Fruit fly (Drosophila melanogaster): Measurements from ENCODE around the gene CG10646.

The CG10646 gene

DNA sequence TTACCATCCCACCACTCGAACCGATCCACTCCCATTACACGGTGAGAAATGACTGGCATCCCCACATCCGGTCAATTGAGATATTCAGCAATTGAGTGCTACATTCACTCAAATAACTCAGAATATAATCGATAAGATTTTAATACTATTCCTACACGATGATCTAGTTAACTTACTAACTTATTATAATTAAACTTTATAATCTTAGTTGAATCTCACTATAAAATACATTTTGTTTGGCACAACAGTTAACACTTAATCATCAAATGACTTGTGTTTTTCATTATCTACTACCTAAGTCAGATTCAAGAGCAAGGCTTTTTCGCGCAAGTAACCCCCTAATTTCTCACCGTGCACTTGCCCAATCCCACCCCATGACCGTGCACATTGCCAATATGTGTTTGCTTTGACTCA lies 8.4 kb downstream of the CG10646 start (continued):
- TF ChIP-seq Fer3 (tag; optimal IDR thresholded peaks at IDR 0.05) (no peak), otp (GFP tag; IDR thresholded peaks at IDR 0.05) (no peak), stc (GFP tag; IDR thresholded peaks at IDR 0.05) (no peak), CG11696 (GFP tag; IDR thresholded peaks at IDR 0.05) (no peak), CG11398 (GFP tag; optimal IDR thresholded peaks at IDR 0.05) (no peak), az2 (GFP tag; optimal IDR thresholded peaks at IDR 0.05) (peak; percentile 35), CrebB (tag; optimal IDR thresholded peaks at IDR 0.05) (no peak), CG9817 (tag; optimal IDR thresholded peaks at IDR 0.05) (no peak), CG12299 (tag; optimal IDR thresholded peaks at IDR 0.05) (no peak), CG4424 (GFP tag; optimal IDR thresholded peaks at IDR 0.05) (no peak), Gsc (GFP tag; IDR thresholded peaks at IDR 0.05) (no peak), CG18764 (GFP tag; optimal IDR thresholded peaks at IDR 0.05) (no peak), CG7556 (GFP tag; optimal IDR thresholded peaks at IDR 0.05) (peak; percentile 56), CG17359 (tag; optimal IDR thresholded peaks at IDR 0.05) (peak; percentile 42), CG12104 (GFP tag; optimal IDR thresholded peaks at IDR 0.05) (peak; percentile 7), zen (tag; optimal IDR thresholded peaks at IDR 0.05) (no peak), her (GFP tag; optimal IDR thresholded peaks at IDR 0.05) (no peak), E2f1 (GFP tag; IDR thresholded peaks at IDR 0.05) (no peak), ERR (GFP tag; optimal IDR thresholded peaks at IDR 0.05) (no peak), eyg (GFP tag; optimal IDR thresholded peaks at IDR 0.05) (no peak), al (GFP tag; IDR thresholded peaks at IDR 0.05) (no peak), CG1024 (GFP tag; IDR thresholded peaks at IDR 0.05) (no peak), Atf3 (GFP tag; optimal IDR thresholded peaks at IDR 0.05) (no peak), cwo (GFP tag; optimal IDR thresholded peaks at IDR 0.05) (peak; percentile 12), CG2202 (tag; optimal IDR thresholded peaks at IDR 0.05) (no peak), Atf6 (GFP tag; IDR thresholded peaks at IDR 0.05) (no peak; the same call in 1 of the 2 replicates), ci (GFP tag; IDR thresholded peaks at IDR 0.05) (no peak), crp (GFP tag; optimal IDR thresholded peaks at IDR 0.05) (no peak), CG4617 (GFP tag; optimal IDR thresholded peaks at IDR 0.05; ENCODE audit: borderline replicate concordance) (no peak), CG16815 (GFP tag; optimal IDR thresholded peaks at IDR 0.05) (peak; percentile 11), CG14965 (GFP tag; optimal IDR thresholded peaks at IDR 0.05; ENCODE audit: borderline replicate concordance) (no peak), H15 (GFP tag; IDR thresholded peaks at IDR 0.05) (no peak), CG17328 (GFP tag; IDR thresholded peaks at IDR 0.05) (no peak), Dbx (GFP tag; IDR thresholded peaks at IDR 0.05) (no peak), unpg (GFP tag; optimal IDR thresholded peaks at IDR 0.05) (peak; percentile 32), aop (GFP tag; IDR thresholded peaks at IDR 0.05) (no peak), MTF-1 (GFP tag; optimal IDR thresholded peaks at IDR 0.05; ENCODE audit: borderline replicate concordance) (no peak), pan (optimal IDR thresholded peaks at IDR 0.05) (no peak), pan (GFP tag; optimal IDR thresholded peaks at IDR 0.05 in 1 of 2, IDR thresholded peaks at IDR 0.05 in 1 of 2) (peak in 1 of 2 experiments; percentile 22), gcm2 (GFP tag; optimal IDR thresholded peaks at IDR 0.05) (no peak), btn (GFP tag; optimal IDR thresholded peaks at IDR 0.05) (no peak), CG12219 (GFP tag; optimal IDR thresholded peaks at IDR 0.05) (peak; percentile 47), ranshi (GFP tag; IDR thresholded peaks at IDR 0.05) (no peak), pfk (GFP tag; optimal IDR thresholded peaks at IDR 0.05) (no peak), CG12391 (tag; optimal IDR thresholded peaks at IDR 0.05) (peak; percentile 57), jing (GFP tag; optimal IDR thresholded peaks at IDR 0.05) (no peak), CG8281 (tag; optimal IDR thresholded peaks at IDR 0.05) (no peak), CG18262 (tag; optimal IDR thresholded peaks at IDR 0.05) (peak; percentile 68), yki (optimal IDR thresholded peaks at IDR 0.05) (no peak), Ada2b (GFP tag; IDR thresholded peaks at IDR 0.05) (no peak), CG17385 (GFP tag; optimal IDR thresholded peaks at IDR 0.05) (peak; percentile 55), CG7839 (tag; optimal IDR thresholded peaks at IDR 0.05) (peak; percentile 59)
